Worm (Caenorhabditis elegans) whole organism, L1 larva: ENCODE data around the gene arrd-7.

ENCODE experiments used
- alr-1 ChIP-seq: fragments of 200-800 bp; sonication (Bioruptor generic); optimal IDR thresholded peaks from 2 replicates; lab custom pipeline; 2018; ENCODE audit warnings: borderline replicate concordance, mild to moderate bottlenecking, missing genetic modification characterization, missing compliant biosample characterization
- ama-1 ChIP-seq: fragments of 150-350 bp; optimal IDR thresholded peaks from 2 replicates; lab custom pipeline; 2014
- nhr-12 ChIP-seq: sonication (generic microtip); optimal IDR thresholded peaks from 2 replicates; lab custom pipeline; 2017; ENCODE audit warnings: missing biosample characterization, missing genetic modification characterization
- nhr-28 ChIP-seq: fragments of 150-350 bp; optimal IDR thresholded peaks from 2 replicates; lab custom pipeline; 2014; ENCODE audit warnings: missing biosample characterization, missing genetic modification characterization
- sox-4 ChIP-seq: sonication (generic microtip); optimal IDR thresholded peaks from 2 replicates; lab custom pipeline; 2016; ENCODE audit warnings: missing genetic modification characterization, missing compliant biosample characterization
- sup-37 ChIP-seq: fragments of 200-800 bp; sonication (Bioruptor generic); optimal IDR thresholded peaks from 2 replicates; lab custom pipeline; 2018; ENCODE audit warnings: mild to moderate bottlenecking, missing genetic modification characterization, missing compliant biosample characterization
- vab-15 ChIP-seq: sonication (generic microtip); optimal IDR thresholded peaks from 2 replicates; lab custom pipeline; 2017; ENCODE audit warnings: missing genotype, mild to moderate bottlenecking, missing genetic modification characterization, missing compliant biosample characterization

DNA sequence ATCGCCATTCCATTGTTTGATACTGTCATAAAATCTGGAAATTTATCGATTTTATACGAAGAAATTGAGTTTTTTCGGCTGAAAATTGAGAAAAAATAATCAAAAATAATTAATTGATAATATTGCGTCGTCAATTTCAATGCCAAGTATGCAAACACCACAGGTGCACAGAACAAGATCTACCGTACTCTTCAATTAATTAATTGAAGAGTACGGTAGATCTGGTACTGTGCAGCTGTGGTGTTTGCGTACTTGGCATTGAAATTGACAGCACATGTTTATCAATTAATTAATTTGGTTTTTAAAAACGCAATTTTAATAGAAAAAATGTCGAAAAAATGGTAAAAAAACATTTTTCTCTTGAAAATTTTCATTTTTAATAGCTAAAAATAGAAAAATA lies 26.4 kb upstream of the arrd-7 start, which contains the start of gene cnt-1:
- TF ChIP-seq ama-1: no peak
- TF ChIP-seq alr-1 (tag; lab: Kevin White, UChicago): no peak
- TF ChIP-seq nhr-12: no peak
- no peak for TF ChIP-seq sox-4
- no peak for TF ChIP-seq sup-37 (GFP tag; lab: Kevin White, UChicago)
- no peak for TF ChIP-seq nhr-28 (tag; lab: Kevin White, UChicago)
- TF ChIP-seq vab-15 (tag; lab: Kevin White, UChicago): no peak
